Worm (Caenorhabditis elegans) whole organism, L1 larva: ENCODE results near the gene gst-37.

Experiments used
- C34B4.2 ChIP-seq: sonication (generic microtip); optimal IDR thresholded peaks from 2 replicates; lab custom pipeline; 2017; ENCODE audit warnings: mild to moderate bottlenecking, missing genetic modification characterization, missing compliant biosample characterization
- elt-3 ChIP-seq, 6 experiments: fragments of 150-350 bp in 1 of 6; sonication (generic microtip); optimal IDR thresholded peaks; 2 replicates each; lab custom pipeline; 2017 to 2018; ENCODE audit warnings: missing biosample characterization in 6 of 6, missing genetic modification characterization in 6 of 6, inconsistent platforms in 1 of 6
- mab-9 ChIP-seq: fragments of 200-800 bp; sonication (Bioruptor generic); IDR thresholded peaks from 2 replicates; pipeline ENCODE4 v1.3.6; 2022; ENCODE audit warnings: missing genetic modification reagents, missing genetic modification characterization, missing compliant biosample characterization
- nhr-77 ChIP-seq: fragments of 150-350 bp; optimal IDR thresholded peaks from 2 replicates; lab custom pipeline; 2014; ENCODE audit warnings: missing biosample characterization, missing genetic modification characterization
- pag-3 ChIP-seq: sonication (generic microtip); optimal IDR thresholded peaks from 2 replicates; lab custom pipeline; 2017; ENCODE audit warnings: missing genetic modification characterization, mild to moderate bottlenecking, missing compliant biosample characterization, antibody characterized with exemption, borderline replicate concordance; ENCODE audit not compliant: insufficient read depth
- pqm-1 ChIP-seq: sonication (generic microtip); optimal IDR thresholded peaks from 3 replicates; lab custom pipeline; 2017; ENCODE audit warnings: missing biosample characterization, missing genetic modification characterization
- sox-4 ChIP-seq: sonication (generic microtip); optimal IDR thresholded peaks from 2 replicates; lab custom pipeline; 2016; ENCODE audit warnings: missing genetic modification characterization, missing compliant biosample characterization
- ztf-4 ChIP-seq: fragments of 150-350 bp; optimal IDR thresholded peaks from 2 replicates; lab custom pipeline; 2014; ENCODE audit warnings: missing biosample characterization, missing genetic modification characterization

ce11 chrV:1892567-1893277 lies 28.7 kb upstream of the gst-37 start, which contains the start of gene zig-11:
- no peak for TF ChIP-seq elt-3 (tag; optimal IDR thresholded peaks at IDR 0.05; lab: Kevin White, UChicago)
- no peak for TF ChIP-seq ztf-4 (tag; lab: Kevin White, UChicago)
- TF ChIP-seq nhr-77 (tag; lab: Kevin White, UChicago) = no peak
- no peak for TF ChIP-seq sox-4 (tag; lab: Kevin White, UChicago)
- TF ChIP-seq pag-3 (tag; lab: Kevin White, UChicago) = no peak
- no peak for TF ChIP-seq mab-9 (GFP tag; lab: Robert Waterston, UW)
- no peak for TF ChIP-seq C34B4.2 (tag; lab: Kevin White, UChicago)
- no peak for TF ChIP-seq pqm-1
